Fruit fly (Drosophila melanogaster) whole organism, embryonic: Measurements from ENCODE around the gene Moca-cyp.

Experiments used
- CG10147 ChIP-seq: fragments of 200-800 bp; sonication (Bioruptor generic); optimal IDR thresholded peaks from 2 replicates; lab custom pipeline; 2019; ENCODE audit warnings: missing biosample characterization, mild to moderate bottlenecking, missing genetic modification characterization, moderate library complexity
- CG10565 ChIP-seq: fragments of 200-800 bp; sonication (Bioruptor generic); optimal IDR thresholded peaks from 3 replicates; lab custom pipeline; 2016; ENCODE audit warnings: missing biosample characterization, mild to moderate bottlenecking, missing genetic modification characterization
- CG11456 ChIP-seq: fragments of 200-800 bp; sonication (Bioruptor generic); IDR thresholded peaks from 3 replicates; pipeline ENCODE4 v1.3.6; 2022; ENCODE audit warnings: missing biosample characterization, missing genetic modification characterization
- CG13123 ChIP-seq: fragments of 200-800 bp; sonication (Bioruptor generic); optimal IDR thresholded peaks from 2 replicates; lab custom pipeline; 2016; ENCODE audit warnings: missing biosample characterization, missing genetic modification characterization
- CG13424 ChIP-seq: fragments of 200-800 bp; sonication (Bioruptor generic); optimal IDR thresholded peaks from 2 replicates; lab custom pipeline; 2019; ENCODE audit warnings: missing biosample characterization, mild to moderate bottlenecking, missing genetic modification characterization, moderate library complexity
- CG15011 ChIP-seq: fragments of 200-800 bp; sonication (Bioruptor generic); optimal IDR thresholded peaks from 3 replicates; lab custom pipeline; 2018; ENCODE audit warnings: missing biosample characterization, mild to moderate bottlenecking, missing genetic modification characterization
- CG1603 ChIP-seq: fragments of 200-800 bp; sonication (Bioruptor generic); optimal IDR thresholded peaks from 2 replicates; lab custom pipeline; 2019; ENCODE audit warnings: missing biosample characterization, mild to moderate bottlenecking, missing genetic modification characterization, moderate library complexity
- CG1647 ChIP-seq: fragments of 200-800 bp; sonication (Bioruptor generic); optimal IDR thresholded peaks from 3 replicates; lab custom pipeline; 2016; ENCODE audit warnings: missing biosample characterization, missing genetic modification characterization
- CG17361 ChIP-seq: fragments of 200-800 bp; sonication (Bioruptor generic); IDR thresholded peaks from 3 replicates; pipeline ENCODE4 v1.3.6; 2022; ENCODE audit warnings: missing biosample characterization, missing genetic modification characterization
- CG17612 ChIP-seq: fragments of 200-800 bp; sonication (Bioruptor generic); IDR thresholded peaks from 2 replicates; pipeline ENCODE4 v1.3.6; 2022; ENCODE audit warnings: missing biosample characterization, missing genetic modification characterization
- CG18476 ChIP-seq: fragments of 200-800 bp; sonication (Bioruptor generic); optimal IDR thresholded peaks from 2 replicates; lab custom pipeline; 2016; ENCODE audit warnings: missing biosample characterization, mild to moderate bottlenecking, missing genetic modification characterization
- CG2120 ChIP-seq: fragments of 200-800 bp; sonication (Bioruptor generic); optimal IDR thresholded peaks from 3 replicates; lab custom pipeline; 2016; ENCODE audit warnings: missing biosample characterization, missing genetic modification characterization
- CG32772 ChIP-seq: fragments of 200-800 bp; sonication (Bioruptor generic); IDR thresholded peaks from 2 replicates; pipeline ENCODE4 v1.3.6; 2022; ENCODE audit warnings: missing biosample characterization, missing genetic modification characterization
- CG6654 ChIP-seq: fragments of 200-800 bp; sonication (Bioruptor generic); optimal IDR thresholded peaks from 2 replicates; lab custom pipeline; 2017; ENCODE audit warnings: missing biosample characterization, mild to moderate bottlenecking, missing genetic modification characterization
- Chrac-16 ChIP-seq: fragments of 200-800 bp; sonication (Bioruptor generic); optimal IDR thresholded peaks from 3 replicates; lab custom pipeline; 2016; ENCODE audit warnings: missing biosample characterization, missing genetic modification characterization
- CkIIα-i1 ChIP-seq: fragments of 200-800 bp; sonication (Bioruptor generic); IDR thresholded peaks from 2 replicates; pipeline ENCODE4 v1.3.6; 2022; ENCODE audit warnings: missing biosample characterization, missing genetic modification characterization
- Dfd ChIP-seq, 2 experiments: fragments of >200 bp; optimal IDR thresholded peaks; 2 replicates each; lab custom pipeline; 2017; ENCODE audit warnings: missing biosample characterization in 2 of 2, missing genetic modification characterization in 2 of 2
- Ets65A ChIP-seq: fragments of 200-800 bp; sonication (Bioruptor generic); peaks from one replicate; lab custom pipeline; 2016; ENCODE audit warnings: missing biosample characterization, missing genetic modification characterization
- Fer3 ChIP-seq: fragments of 200-800 bp; sonication (Bioruptor generic); optimal IDR thresholded peaks from 2 replicates; lab custom pipeline; 2018; ENCODE audit warnings: missing biosample characterization, mild to moderate bottlenecking, missing genetic modification characterization, moderate library complexity
- Hand ChIP-seq: fragments of 200-800 bp; sonication (Bioruptor generic); optimal IDR thresholded peaks from 2 replicates; lab custom pipeline; 2017; ENCODE audit warnings: mild to moderate bottlenecking, missing biosample characterization, missing genetic modification reagents, missing genetic modification characterization
- Kr ChIP-seq: fragments of 200-800 bp; sonication (Bioruptor generic); optimal IDR thresholded peaks from 2 replicates; lab custom pipeline; 2017; ENCODE audit warnings: missing biosample characterization, mild to moderate bottlenecking, missing genetic modification characterization
- PHDP ChIP-seq: fragments of 200-800 bp; sonication (Bioruptor generic); optimal IDR thresholded peaks from 3 replicates; lab custom pipeline; 2018; ENCODE audit warnings: missing biosample characterization, mild to moderate bottlenecking, missing genetic modification characterization, moderate library complexity
- Ptx1 ChIP-seq: fragments of 200-800 bp; sonication (Bioruptor generic); IDR thresholded peaks from 2 replicates; pipeline ENCODE4 v1.3.6; 2022; ENCODE audit warnings: missing biosample characterization, missing genetic modification characterization
- Rfx ChIP-seq: fragments of 200-800 bp; sonication (Bioruptor generic); IDR thresholded peaks from 2 replicates; pipeline ENCODE4 v1.3.6; 2022; ENCODE audit warnings: missing biosample characterization, missing genetic modification characterization
- ara ChIP-seq: fragments of 200-800 bp; sonication (Bioruptor generic); IDR thresholded peaks from 2 replicates; pipeline ENCODE4 v1.3.6; 2022; ENCODE audit warnings: missing biosample characterization, missing genetic modification characterization
- chm ChIP-seq: fragments of 200-800 bp; sonication (Bioruptor generic); IDR thresholded peaks from 2 replicates; pipeline ENCODE4 v1.3.6; 2022; ENCODE audit warnings: missing biosample characterization, missing genetic modification characterization
- crp ChIP-seq, 2 experiments: fragments of 200-800 bp; sonication (Bioruptor generic); optimal IDR thresholded peaks; 2 replicates in 1 of 2; 3 replicates in 1 of 2; lab custom pipeline; 2017; ENCODE audit warnings: missing biosample characterization in 2 of 2, missing genetic modification characterization in 2 of 2, mild to moderate bottlenecking in 1 of 2, moderate library complexity in 1 of 2
- en ChIP-seq: fragments of 200-800 bp; sonication (Bioruptor generic); optimal IDR thresholded peaks from 2 replicates; lab custom pipeline; 2016; ENCODE audit warnings: missing biosample characterization, missing genetic modification characterization
- gem ChIP-seq: fragments of 200-800 bp; sonication (Bioruptor generic); optimal IDR thresholded peaks from 2 replicates; lab custom pipeline; 2019; ENCODE audit warnings: missing biosample characterization, mild to moderate bottlenecking, missing genetic modification characterization, moderate library complexity
- gsb ChIP-seq: fragments of 200-800 bp; sonication (Bioruptor generic); IDR thresholded peaks from 2 replicates; pipeline ENCODE4 v1.3.6; 2022; ENCODE audit warnings: missing biosample characterization, missing genetic modification characterization
- gt ChIP-seq: fragments of 200-800 bp; sonication (Bioruptor generic); IDR thresholded peaks from 2 replicates; pipeline ENCODE4 v1.3.6; 2022; ENCODE audit warnings: missing biosample characterization, missing genetic modification characterization
- lab ChIP-seq: fragments of 200-800 bp; sonication (Bioruptor generic); optimal IDR thresholded peaks from 3 replicates; lab custom pipeline; 2017; ENCODE audit warnings: missing biosample characterization, missing genetic modification characterization, mild to moderate bottlenecking, moderate library complexity, missing genetic modification reagents
- lmd ChIP-seq: fragments of 200-800 bp; sonication (Bioruptor generic); IDR thresholded peaks from 2 replicates; pipeline ENCODE4 v1.3.6; 2022; ENCODE audit warnings: missing biosample characterization, missing genetic modification characterization
- mirr ChIP-seq: fragments of 200-800 bp; sonication (Bioruptor generic); optimal IDR thresholded peaks from 3 replicates; lab custom pipeline; 2018; ENCODE audit warnings: missing biosample characterization, mild to moderate bottlenecking, missing genetic modification characterization
- phol ChIP-seq: fragments of 200-800 bp; sonication (Bioruptor generic); optimal IDR thresholded peaks from 3 replicates; lab custom pipeline; 2018; ENCODE audit warnings: missing biosample characterization, mild to moderate bottlenecking, missing genetic modification characterization, moderate library complexity
- prd ChIP-seq, 3 experiments: fragments of >200 bp in 2 of 3; fragments of 200-800 bp in 1 of 3; sonication (Bioruptor generic) in 1 of 3; optimal IDR thresholded peaks in 2 of 3; IDR thresholded peaks in 1 of 3; 2 replicates in 2 of 3; 3 replicates in 1 of 3; pipeline versions ENCODE4 v1.3.6 to Lab custom; 2017 to 2022; ENCODE audit warnings: missing biosample characterization in 1 of 3, missing genetic modification characterization in 1 of 3
- ro ChIP-seq: fragments of 200-800 bp; sonication (Bioruptor generic); IDR thresholded peaks from 2 replicates; pipeline ENCODE4 v1.3.6; 2022; ENCODE audit warnings: missing biosample characterization, missing genetic modification characterization
- sd ChIP-seq: fragments of 200-800 bp; sonication (Bioruptor generic); optimal IDR thresholded peaks from 3 replicates; lab custom pipeline; 2018; ENCODE audit warnings: missing biosample characterization, mild to moderate bottlenecking, missing genetic modification characterization, moderate library complexity
- sens-2 ChIP-seq: fragments of 200-800 bp; sonication (Bioruptor generic); IDR thresholded peaks from 2 replicates; pipeline ENCODE4 v1.3.6; 2022; ENCODE audit warnings: missing biosample characterization, missing genetic modification characterization
- seq ChIP-seq: fragments of 200-800 bp; sonication (Bioruptor generic); IDR thresholded peaks from 2 replicates; pipeline ENCODE4 v1.3.6; 2022; ENCODE audit warnings: missing biosample characterization, missing genetic modification characterization
- sr ChIP-seq: fragments of 200-800 bp; sonication (Bioruptor generic); IDR thresholded peaks from 3 replicates; pipeline ENCODE4 v1.3.6; 2022; ENCODE audit warnings: missing biosample characterization, missing genetic modification characterization
- stwl ChIP-seq: fragments of 200-800 bp; sonication (Bioruptor generic); optimal IDR thresholded peaks from 3 replicates; lab custom pipeline; 2018; ENCODE audit warnings: missing biosample characterization, mild to moderate bottlenecking, missing genetic modification characterization, moderate library complexity
- tin ChIP-seq: fragments of 200-800 bp; sonication (Bioruptor generic); optimal IDR thresholded peaks from 3 replicates; lab custom pipeline; 2016; ENCODE audit warnings: missing biosample characterization, missing genetic modification characterization
- tll ChIP-seq, 2 experiments: fragments of 200-800 bp in 1 of 2; fragments of >200 bp in 1 of 2; sonication (Bioruptor generic) in 1 of 2; optimal IDR thresholded peaks; 2 replicates each; lab custom pipeline; 2017 to 2019; ENCODE audit warnings: missing biosample characterization in 2 of 2, missing genetic modification characterization in 2 of 2, mild to moderate bottlenecking in 1 of 2, moderate library complexity in 1 of 2
- toy ChIP-seq: fragments of 200-800 bp; sonication (Bioruptor generic); IDR thresholded peaks from 2 replicates; pipeline ENCODE4 v1.3.6; 2022; ENCODE audit warnings: missing biosample characterization, missing genetic modification characterization
- usp ChIP-seq: fragments of >200 bp; optimal IDR thresholded peaks from 2 replicates; lab custom pipeline; 2017; ENCODE audit warnings: missing biosample characterization, missing genetic modification characterization
- vfl ChIP-seq: fragments of 200-800 bp; sonication (Bioruptor generic); optimal IDR thresholded peaks from 2 replicates; lab custom pipeline; 2016; ENCODE audit warnings: missing biosample characterization, missing genetic modification characterization
- z ChIP-seq: fragments of 200-800 bp; sonication (Bioruptor generic); IDR thresholded peaks from 3 replicates; pipeline ENCODE4 v1.3.6; 2022; ENCODE audit warnings: missing biosample characterization, missing genetic modification characterization

The Moca-cyp gene

DNA sequence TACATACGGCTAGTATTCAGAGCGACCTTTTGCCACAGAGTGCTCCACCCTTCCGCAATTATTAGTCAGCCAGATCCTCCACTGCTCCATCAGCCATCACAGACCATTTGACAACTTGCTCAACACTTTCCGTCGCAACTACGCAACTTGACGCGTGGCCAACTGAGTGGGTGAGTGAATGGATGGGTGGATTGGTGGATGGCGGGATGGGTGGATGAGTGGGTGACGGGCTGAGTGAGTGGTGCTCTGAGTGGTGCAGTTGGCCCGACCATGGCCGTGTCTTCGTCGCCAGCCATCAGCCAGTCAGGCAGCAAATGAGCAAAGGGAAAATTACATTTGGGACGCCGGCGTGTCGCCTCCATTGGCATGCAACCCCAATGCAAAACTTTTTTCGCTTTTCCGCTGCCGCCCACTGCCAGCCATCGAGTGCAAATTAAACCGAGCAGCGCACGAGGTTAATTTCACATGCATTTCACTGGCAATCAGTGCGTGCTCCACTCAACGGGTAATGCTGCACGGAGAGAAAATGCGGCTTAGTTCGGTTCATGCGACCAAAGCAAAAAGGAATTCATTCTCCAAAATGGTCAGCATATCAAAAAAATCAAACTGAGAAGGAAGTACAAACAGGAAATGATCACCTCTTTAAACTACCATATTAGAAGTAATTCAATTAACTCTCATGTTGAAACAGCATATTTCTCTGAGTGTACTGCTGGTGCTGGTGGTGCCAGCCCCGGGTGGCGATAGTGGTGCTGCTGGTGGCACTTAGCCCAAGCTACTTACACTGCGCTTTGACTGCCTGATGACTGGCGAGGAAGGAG, 32.0 kb upstream of the Moca-cyp start:
- TF ChIP-seq CkIIα-i1 = no peak
- TF ChIP-seq CG13123 = no peak
- no peak for TF ChIP-seq ara (GFP tag; lab: Robert Waterston, UW)
- TF ChIP-seq ro (GFP tag; lab: Robert Waterston, UW) = no peak
- TF ChIP-seq toy (GFP tag; lab: Robert Waterston, UW) = no peak
- no peak for TF ChIP-seq usp (GFP tag; lab: Kevin White, UChicago)
- 0 out of 2 replicates have a peak, but pooled peaks have one; percentile 14 for TF ChIP-seq Ptx1 (GFP tag; lab: Robert Waterston, UW)
- TF ChIP-seq gem (tag; lab: Kevin White, UChicago) = peak; percentile 1
- no peak for TF ChIP-seq prd (optimal IDR thresholded peaks at IDR 0.05; lab: Kevin White, UChicago)
- 0 out of 3 replicates have a peak, but pooled peaks have one; percentile 19 for TF ChIP-seq prd (GFP tag; IDR thresholded peaks at IDR 0.05; lab: Robert Waterston, UW)
- peak; percentile 93 for TF ChIP-seq Ets65A
- no peak for TF ChIP-seq gt
- TF ChIP-seq sr (GFP tag; lab: Robert Waterston, UW) = 0 out of 3 replicates have a peak, but pooled peaks have one; percentile 51
- peak; percentile 58; the same call in 1 of the 3 replicates for TF ChIP-seq z (GFP tag; lab: Robert Waterston, UW)
- no peak for TF ChIP-seq chm
- TF ChIP-seq CG11456 = 0 out of 3 replicates have a peak, but pooled peaks have one; percentile 27
- no peak for TF ChIP-seq sd (tag; lab: Kevin White, UChicago)
- no peak for TF ChIP-seq stwl (tag; lab: Kevin White, UChicago)
- no peak for TF ChIP-seq CG2120 (GFP tag; lab: Kevin White, UChicago)
- no peak for TF ChIP-seq CG1647
- peak; percentile 42 for TF ChIP-seq CG1603 (tag; lab: Kevin White, UChicago)
- no peak for TF ChIP-seq seq (GFP tag; lab: Robert Waterston, UW)
- no peak for TF ChIP-seq Chrac-16
- TF ChIP-seq PHDP (tag; lab: Kevin White, UChicago) = no peak
- no peak for TF ChIP-seq gsb (GFP tag; lab: Robert Waterston, UW)
- no peak for TF ChIP-seq tll (GFP tag; optimal IDR thresholded peaks at IDR 0.05; lab: Kevin White, UChicago)
- no peak for TF ChIP-seq CG17361 (GFP tag; lab: Robert Waterston, UW)

DNA sequence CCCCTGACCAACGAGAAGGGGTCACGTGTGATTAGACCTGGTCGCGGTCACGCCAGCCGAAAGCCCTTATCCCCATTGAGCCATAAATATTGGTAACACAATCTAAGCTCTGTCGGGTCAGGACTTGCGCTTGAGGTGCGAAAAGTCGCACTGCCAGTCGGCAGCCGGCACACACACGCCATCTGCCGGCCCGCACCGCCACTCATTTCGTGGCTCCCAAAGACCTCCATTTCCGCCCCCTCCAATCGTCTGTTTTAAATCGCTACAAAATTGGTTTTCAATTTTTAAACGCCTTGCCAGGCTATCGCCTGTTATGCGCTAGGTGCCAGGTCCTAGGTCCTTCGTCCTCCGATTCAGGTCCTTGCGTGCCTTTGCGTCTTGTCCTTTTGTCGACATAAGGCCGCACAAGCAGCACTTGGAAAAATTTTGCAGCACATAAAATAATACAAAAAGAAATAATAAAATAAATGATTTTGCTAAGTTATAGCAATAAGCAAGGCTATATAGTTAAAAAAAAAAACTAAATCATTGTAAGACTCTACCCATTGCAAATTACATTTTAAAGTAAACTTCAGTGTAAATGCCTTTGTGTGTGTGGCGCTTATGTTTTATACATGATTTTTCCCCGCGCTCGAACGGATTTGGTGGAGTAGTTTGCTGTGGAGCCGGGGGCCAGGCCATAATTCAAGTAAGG, 22.8 kb upstream of the Moca-cyp start:
- TF ChIP-seq CG10147 (GFP tag; lab: Kevin White, UChicago) (peak; percentile 6), CG13424 (tag; lab: Kevin White, UChicago) (no peak), CG18476 (GFP tag; lab: Kevin White, UChicago) (peak; percentile 16), Hand (GFP tag; lab: Kevin White, UChicago) (no peak), CG15011 (GFP tag; lab: Kevin White, UChicago) (no peak), Rfx (GFP tag; lab: Robert Waterston, UW) (0 out of 2 replicates have a peak, but pooled peaks have one; percentile 29), phol (tag; lab: Kevin White, UChicago) (peak; percentile 9), Dfd (GFP tag; optimal IDR thresholded peaks at IDR 0.05; lab: Kevin White, UChicago) (no peak), lab (GFP tag; lab: Kevin White, UChicago) (peak; percentile 54), crp (GFP tag; optimal IDR thresholded peaks at IDR 0.05; lab: Kevin White, UChicago) (no peak), Fer3 (tag; lab: Kevin White, UChicago) (peak; percentile 37), usp (GFP tag; lab: Kevin White, UChicago) (no peak), mirr (GFP tag; lab: Kevin White, UChicago) (no peak), CG10565 (GFP tag; lab: Kevin White, UChicago) (no peak), CG6654 (no peak), vfl (GFP tag; lab: Kevin White, UChicago) (no peak), sr (GFP tag; lab: Robert Waterston, UW) (no peak), CG17612 (GFP tag; lab: Robert Waterston, UW) (no peak), sens-2 (GFP tag; lab: Robert Waterston, UW) (no peak), CG32772 (no peak), lmd (GFP tag; lab: Robert Waterston, UW) (no peak), Kr (GFP tag; lab: Kevin White, UChicago) (no peak), tin (GFP tag; lab: Kevin White, UChicago) (peak; percentile 6), en (GFP tag; lab: Kevin White, UChicago) (no peak)
